Fruit fly (Drosophila melanogaster) whole organism, pupa: Measurements from ENCODE around the gene ldbr.

Experiments used
- CG10348 ChIP-seq: fragments of 200-800 bp; sonication (Bioruptor generic); IDR thresholded peaks from 2 replicates; pipeline ENCODE4 v1.3.6; 2022; ENCODE audit warnings: missing biosample characterization, missing genetic modification characterization
- CG12605 ChIP-seq: fragments of 200-800 bp; sonication (Bioruptor generic); IDR thresholded peaks from 2 replicates; pipeline ENCODE4 v1.3.6; 2022; ENCODE audit warnings: missing biosample characterization, missing genetic modification characterization
- Pif1A ChIP-seq: fragments of 200-800 bp; sonication (Bioruptor generic); optimal IDR thresholded peaks from 3 replicates; lab custom pipeline; 2016; ENCODE audit warnings: missing biosample characterization, missing genetic modification characterization
- fd96Ca ChIP-seq: fragments of 200-800 bp; sonication (Bioruptor generic); IDR thresholded peaks from 3 replicates; pipeline ENCODE4 v1.3.6; 2022; ENCODE audit warnings: missing biosample characterization, missing genetic modification characterization
- gl ChIP-seq: fragments of 200-800 bp; sonication (Bioruptor generic); optimal IDR thresholded peaks from 2 replicates; lab custom pipeline; 2018; ENCODE audit warnings: missing biosample characterization, mild to moderate bottlenecking, missing genetic modification characterization
- rn ChIP-seq: fragments of 200-800 bp; sonication (Bioruptor generic); IDR thresholded peaks from 2 replicates; pipeline ENCODE4 v1.3.6; 2022; ENCODE audit warnings: missing biosample characterization, missing genetic modification characterization

DNA sequence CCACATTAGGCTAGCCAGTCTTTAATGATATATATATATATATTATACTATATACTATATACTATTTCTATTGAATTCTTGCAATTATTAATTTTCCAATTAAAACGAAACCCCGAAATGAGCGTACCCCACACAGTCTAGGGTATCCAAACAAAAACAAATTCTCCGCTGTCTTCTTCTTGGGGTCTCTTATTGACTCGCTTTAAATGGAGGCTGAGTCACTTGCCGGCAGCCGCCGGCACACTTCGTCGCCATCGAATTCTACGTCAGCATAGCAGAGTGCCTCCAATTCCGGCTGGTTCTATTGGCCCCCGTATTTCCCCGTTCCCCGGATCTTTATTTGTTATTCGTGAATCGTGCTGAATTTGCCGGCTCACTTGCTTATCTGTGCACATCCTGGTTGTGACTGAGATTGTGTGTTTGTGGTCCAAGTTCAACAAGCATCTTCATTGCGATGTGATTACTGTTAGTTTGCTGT, 26.9 kb upstream of the ldbr start:
- TF ChIP-seq fd96Ca, result no peak
- TF ChIP-seq rn, result no peak
- no peak for TF ChIP-seq CG12605 (GFP tag; lab: Robert Waterston, UW)
- no peak for TF ChIP-seq CG10348 (GFP tag; lab: Robert Waterston, UW)
- no peak for TF ChIP-seq Pif1A (GFP tag; lab: Kevin White, UChicago)
- TF ChIP-seq gl (tag; lab: Kevin White, UChicago), result no peak
